Worm (Caenorhabditis elegans) whole organism, young adult: Measurements from ENCODE around the gene F35B3.7.
A peak's percentile ranks its signal among the peaks of the same experiment; 100 is the strongest.

Experiments
- B0019.2 ChIP-seq: fragments of 200-800 bp; sonication (Bioruptor generic); conservative IDR thresholded peaks from 2 replicates; pipeline ENCODE4 v1.3.6; 2022; ENCODE audit warnings: missing genetic modification reagents, missing genetic modification characterization, missing compliant biosample characterization
- F10E7.11 ChIP-seq: sonication (generic microtip); optimal IDR thresholded peaks from 2 replicates; lab custom pipeline; 2017; ENCODE audit warnings: mild to moderate bottlenecking, missing genetic modification characterization, moderate library complexity, missing compliant biosample characterization
- F55B11.4 ChIP-seq: sonication (generic microtip); optimal IDR thresholded peaks from 2 replicates; lab custom pipeline; 2016; ENCODE audit warnings: missing compliant biosample characterization, missing genetic modification characterization, borderline replicate concordance; ENCODE audit not compliant: insufficient read depth
- K11D2.4 ChIP-seq: fragments of 200-800 bp; sonication (Bioruptor generic); IDR thresholded peaks from 2 replicates; pipeline ENCODE4 v1.3.6; 2022; ENCODE audit warnings: missing genetic modification reagents, missing genetic modification characterization, missing compliant biosample characterization
- K12H6.12 ChIP-seq: fragments of 200-800 bp; sonication (Bioruptor generic); optimal IDR thresholded peaks from 2 replicates; lab custom pipeline; 2018; ENCODE audit warnings: mild to moderate bottlenecking, missing genetic modification characterization, missing compliant biosample characterization
- T07F8.4 ChIP-seq: sonication (generic microtip); optimal IDR thresholded peaks from 2 replicates; lab custom pipeline; 2016; ENCODE audit warnings: mild to moderate bottlenecking, missing genetic modification characterization, moderate library complexity, missing compliant biosample characterization
- Y53F4B.3 ChIP-seq: fragments of 200-800 bp; sonication (Bioruptor generic); IDR thresholded peaks from 2 replicates; pipeline ENCODE4 v1.3.6; 2022; ENCODE audit warnings: missing genetic modification reagents, missing genetic modification characterization, missing compliant biosample characterization
- attf-3 ChIP-seq: fragments of 200-800 bp; sonication (Bioruptor generic); conservative IDR thresholded peaks from 2 replicates; pipeline ENCODE4 v1.3.6; 2022; ENCODE audit warnings: missing genetic modification reagents, missing genetic modification characterization, missing compliant biosample characterization
- attf-6 ChIP-seq: fragments of 200-800 bp; sonication (Bioruptor generic); IDR thresholded peaks from 2 replicates; pipeline ENCODE4 v1.3.6; 2022; ENCODE audit warnings: missing genetic modification reagents, missing genetic modification characterization, missing compliant biosample characterization
- bed-2 ChIP-seq: fragments of 200-800 bp; sonication (Bioruptor generic); IDR thresholded peaks from 2 replicates; pipeline ENCODE4 v1.3.6; 2022; ENCODE audit warnings: missing genetic modification reagents, missing genetic modification characterization, missing compliant biosample characterization
- cebp-1 ChIP-seq, 2 experiments: fragments of 200-800 bp in 1 of 2; sonication (Bioruptor generic) in 1 of 2; sonication (generic microtip) in 1 of 2; IDR thresholded peaks in 1 of 2; optimal IDR thresholded peaks in 1 of 2; 2 replicates each; pipeline versions ENCODE4 v1.3.6 to Lab custom; 2017 to 2022; ENCODE audit warnings: missing compliant biosample characterization in 2 of 2, missing genetic modification characterization in 2 of 2, mild to moderate bottlenecking in 1 of 2, missing genetic modification reagents in 1 of 2, moderate library complexity in 1 of 2
- cebp-2 ChIP-seq: fragments of 200-800 bp; sonication (Bioruptor generic); IDR thresholded peaks from 2 replicates; pipeline ENCODE4 v1.3.6; 2022; ENCODE audit warnings: missing genetic modification characterization, missing compliant biosample characterization
- ceh-27 ChIP-seq: fragments of 200-800 bp; sonication (Bioruptor generic); optimal IDR thresholded peaks from 2 replicates; lab custom pipeline; 2018; ENCODE audit warnings: mild to moderate bottlenecking, missing genetic modification characterization, moderate library complexity, missing compliant biosample characterization
- dox-1 ChIP-seq: fragments of 200-800 bp; sonication (Bioruptor generic); IDR thresholded peaks from 2 replicates; pipeline ENCODE4 v1.3.6; 2022; ENCODE audit warnings: missing genetic modification reagents, missing genetic modification characterization, missing compliant biosample characterization
- dpl-1 ChIP-seq: fragments of 150-350 bp; optimal IDR thresholded peaks from 2 replicates; lab custom pipeline; 2014; ENCODE audit warnings: missing biosample characterization, missing genetic modification reagents, missing genetic modification characterization
- egrh-3 ChIP-seq: fragments of 200-800 bp; sonication (Bioruptor generic); IDR thresholded peaks from 2 replicates; pipeline ENCODE4 v1.3.6; 2022; ENCODE audit warnings: missing genetic modification reagents, missing genetic modification characterization, missing compliant biosample characterization
- ekl-4 ChIP-seq: fragments of 200-800 bp; sonication (Bioruptor generic); IDR thresholded peaks from 2 replicates; pipeline ENCODE4 v1.3.6; 2022; ENCODE audit warnings: missing genetic modification reagents, missing genetic modification characterization, missing compliant biosample characterization
- hmg-1.2 ChIP-seq: fragments of 200-800 bp; sonication (Bioruptor generic); IDR thresholded peaks from 2 replicates; pipeline ENCODE4 v1.3.6; 2022; ENCODE audit warnings: missing genetic modification reagents, missing genetic modification characterization, missing compliant biosample characterization
- let-607 ChIP-seq, 2 experiments: fragments of 200-800 bp in 1 of 2; sonication (Bioruptor generic) in 1 of 2; sonication (generic microtip) in 1 of 2; optimal IDR thresholded peaks; 2 replicates each; lab custom pipeline; 2016 to 2018; ENCODE audit warnings: mild to moderate bottlenecking in 2 of 2, missing compliant biosample characterization in 2 of 2, missing genetic modification characterization in 2 of 2, moderate library complexity in 2 of 2, missing genotype in 1 of 2
- lin-26 ChIP-seq: fragments of 200-800 bp; sonication (Bioruptor generic); IDR thresholded peaks from 2 replicates; pipeline ENCODE4 v1.3.6; 2022; ENCODE audit warnings: missing genetic modification reagents, missing genetic modification characterization, missing compliant biosample characterization
- lin-35 ChIP-seq, 3 experiments: fragments of 150-350 bp in 2 of 3; sonication (generic microtip) in 1 of 3; optimal IDR thresholded peaks; 2 replicates each; lab custom pipeline; 2014 to 2018; ENCODE audit warnings: missing biosample characterization in 3 of 3, missing genetic modification characterization in 3 of 3, missing genetic modification reagents in 3 of 3
- lir-1 ChIP-seq: fragments of 200-800 bp; sonication (Bioruptor generic); conservative IDR thresholded peaks from 2 replicates; pipeline ENCODE4 v1.3.6; 2022; ENCODE audit warnings: missing genetic modification reagents, missing genetic modification characterization, missing compliant biosample characterization
- nhr-27 ChIP-seq: fragments of 200-800 bp; sonication (Bioruptor generic); optimal IDR thresholded peaks from 2 replicates; lab custom pipeline; 2018; ENCODE audit warnings: mild to moderate bottlenecking, missing genetic modification characterization, moderate library complexity, missing compliant biosample characterization
- rec-8 ChIP-seq, 2 experiments: sonication (generic microtip); optimal IDR thresholded peaks; 2 replicates each; lab custom pipeline; 2016; ENCODE audit warnings: mild to moderate bottlenecking in 2 of 2, missing genetic modification characterization in 2 of 2, missing genetic modification reagents in 2 of 2, missing genotype in 2 of 2, missing biosample characterization in 1 of 2, missing compliant biosample characterization in 1 of 2, moderate library complexity in 1 of 2
- repo-1 ChIP-seq: sonication (generic microtip); optimal IDR thresholded peaks from 2 replicates; lab custom pipeline; 2017; ENCODE audit warnings: mild to moderate bottlenecking, missing genetic modification characterization, missing compliant biosample characterization
- snpc-1.1 ChIP-seq: sonication (generic microtip); optimal IDR thresholded peaks from 2 replicates; lab custom pipeline; 2017; ENCODE audit warnings: missing genetic modification characterization, mild to moderate bottlenecking, missing compliant biosample characterization, antibody characterized with exemption, moderate library complexity, missing genotype, missing genetic modification reagents; ENCODE audit not compliant: insufficient read depth
- zfh-2 ChIP-seq: fragments of 200-800 bp; sonication (Bioruptor generic); conservative IDR thresholded peaks from 2 replicates; pipeline ENCODE4 v1.3.6; 2022; ENCODE audit warnings: missing genetic modification reagents, missing genetic modification characterization, missing compliant biosample characterization
- ztf-28 ChIP-seq: fragments of 200-800 bp; sonication (Bioruptor generic); IDR thresholded peaks from 2 replicates; pipeline ENCODE4 v1.3.6; 2022; ENCODE audit warnings: missing genetic modification reagents, missing genetic modification characterization, missing compliant biosample characterization

The F35B3.7 gene

DNA sequence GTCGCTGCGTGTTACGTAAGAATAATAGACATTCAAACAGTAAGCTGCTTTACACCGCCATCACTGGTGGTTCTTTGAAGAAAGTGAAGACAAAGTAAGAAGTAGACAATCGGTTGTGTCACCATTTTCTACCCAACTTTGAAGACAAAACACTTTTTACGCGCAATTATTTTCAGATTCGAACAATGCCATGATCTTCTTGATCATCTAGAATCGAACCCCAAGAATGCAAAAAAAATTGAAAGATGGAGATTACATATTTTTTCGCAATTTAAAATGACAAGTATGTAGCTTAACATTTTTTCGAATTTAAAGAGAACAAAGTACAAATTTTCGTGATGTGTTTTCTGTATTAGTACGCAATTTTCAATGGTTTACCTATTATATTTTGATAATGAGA, 22.0 kb downstream of the F35B3.7 start, which contains the start of gene F35B3.4:
F35B3.4 (minus strand) TSS at position 101 of the 400 bp plus-strand sequence.
- TF ChIP-seq ekl-4: no peak
- no peak for TF ChIP-seq repo-1 (tag; lab: Kevin White, UChicago)
- no peak for TF ChIP-seq dox-1 (GFP tag; lab: Robert Waterston, UW)
- TF ChIP-seq let-607 (tag; optimal IDR thresholded peaks at IDR 0.05; lab: Kevin White, UChicago): no peak
- no peak for TF ChIP-seq attf-6 (GFP tag; lab: Robert Waterston, UW)
- no peak for TF ChIP-seq cebp-2 (GFP tag; lab: Robert Waterston, UW)
- TF ChIP-seq ztf-28: no peak
- no peak for TF ChIP-seq T07F8.4 (tag; lab: Kevin White, UChicago)
- TF ChIP-seq F55B11.4 (tag; lab: Kevin White, UChicago): no peak
- no peak for TF ChIP-seq attf-3 (GFP tag; lab: Robert Waterston, UW)
- TF ChIP-seq B0019.2: no peak

DNA sequence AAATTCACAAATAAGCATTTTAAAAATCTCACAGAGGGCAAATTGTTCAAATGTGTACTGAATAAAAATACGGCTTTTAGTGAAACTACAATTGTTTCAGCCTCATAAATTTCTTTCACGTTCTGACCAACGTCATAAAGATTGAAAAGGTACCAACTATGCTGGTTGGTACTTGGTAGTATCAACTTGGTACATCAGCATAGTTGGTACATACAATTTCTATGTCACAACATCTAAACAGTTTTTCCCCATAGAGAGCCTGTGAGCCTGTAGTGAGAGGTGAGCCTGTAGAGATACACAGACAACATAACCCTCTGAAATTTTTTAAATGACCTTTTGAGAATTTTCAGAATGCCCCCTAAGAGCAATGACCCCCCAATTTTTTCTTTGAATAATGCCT, 23.8 kb downstream of the F35B3.7 start:
- TF ChIP-seq bed-2 (no peak), rec-8 (tag; optimal IDR thresholded peaks at IDR 0.05; lab: Kevin White, UChicago) (no peak), lir-1 (no peak), attf-3 (GFP tag; lab: Robert Waterston, UW) (no peak), hmg-1.2 (GFP tag; lab: Robert Waterston, UW) (no peak), dpl-1 (no peak), lin-35 (GFP tag; optimal IDR thresholded peaks at IDR 0.05; lab: Kevin White, UChicago) (no peak), lin-26 (GFP tag; lab: Robert Waterston, UW) (no peak), nhr-27 (tag; lab: Kevin White, UChicago) (no peak)

DNA sequence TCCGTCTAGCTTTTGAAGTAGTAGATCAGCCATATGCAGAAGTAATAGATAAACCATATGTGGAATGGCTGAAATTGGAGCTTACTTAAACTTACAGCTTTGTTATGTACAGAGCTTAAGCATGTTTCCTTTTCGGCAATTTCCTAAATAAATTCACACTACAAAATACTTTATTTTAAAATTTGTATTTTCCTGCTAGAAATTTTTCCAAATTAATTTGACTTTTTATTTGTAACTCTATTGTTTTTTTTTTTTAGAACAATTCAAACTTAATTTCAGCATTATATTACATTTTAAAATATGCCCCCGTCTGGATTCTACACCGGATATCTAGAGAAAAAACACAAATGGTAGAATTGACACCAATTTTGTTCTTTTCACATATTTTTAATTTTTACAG, 29.7 kb downstream of the F35B3.7 start, which contains the start of gene F35B3.3:
F35B3.3 (plus strand) TSS at position 301 of the 400 bp plus-strand sequence.
- TF ChIP-seq F10E7.11 (tag; lab: Kevin White, UChicago): no peak

DNA sequence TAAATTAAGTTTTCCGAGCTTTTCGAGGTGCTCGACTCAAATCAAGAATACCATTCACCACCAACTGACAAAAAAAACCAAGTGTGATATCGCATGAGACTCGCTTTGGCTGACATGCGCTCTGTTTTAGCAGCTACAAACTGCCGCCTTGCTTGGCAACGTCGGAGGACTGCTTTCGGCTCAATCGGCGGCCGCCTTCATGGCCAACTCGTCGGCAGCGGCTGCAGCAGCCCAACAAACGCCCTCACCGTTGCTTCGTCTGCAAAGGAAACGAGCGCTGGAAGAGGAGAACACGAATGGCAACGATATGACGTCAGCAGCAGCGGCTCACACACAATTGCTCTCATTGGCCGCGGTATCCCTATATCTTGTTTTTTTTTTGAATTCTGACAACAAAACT, 36.0 kb downstream of the F35B3.7 start:
- TF ChIP-seq zfh-2 (GFP tag; lab: Robert Waterston, UW) (peak; percentile 94), egrh-3 (GFP tag; lab: Robert Waterston, UW) (peak; percentile 75), Y53F4B.3 (GFP tag; lab: Robert Waterston, UW) (no peak)

DNA sequence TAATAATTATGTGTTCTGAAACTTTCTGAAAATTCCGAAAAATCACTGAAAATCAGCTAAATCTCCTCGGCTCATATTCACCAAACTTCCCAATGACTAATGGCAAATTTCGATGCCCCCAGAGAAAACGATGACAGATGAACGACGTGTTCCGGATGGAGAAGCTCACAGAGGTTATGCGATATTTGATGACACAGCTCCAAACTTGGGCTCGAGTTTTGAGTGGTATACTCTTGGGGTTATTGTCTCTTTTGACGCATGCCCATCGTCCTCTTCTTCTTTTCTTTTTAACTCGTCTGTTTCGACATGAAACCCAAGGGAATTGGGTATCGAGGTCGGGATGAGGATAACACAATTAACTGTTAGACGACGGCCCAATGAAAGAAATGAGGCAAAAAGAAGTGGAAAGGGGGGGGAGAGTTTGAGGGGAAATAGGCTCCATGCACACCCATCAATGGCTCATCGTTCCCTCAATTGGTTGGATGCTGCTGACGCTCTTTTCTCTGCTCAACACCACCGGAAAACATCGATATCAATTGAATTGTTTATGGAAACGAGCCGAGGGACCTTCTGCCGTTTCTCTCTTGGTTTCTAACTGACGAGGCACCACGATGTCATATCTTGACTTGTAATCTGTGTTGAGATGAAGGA, 39.3 kb downstream of the F35B3.7 start:
- TF ChIP-seq zfh-2 (GFP tag; lab: Robert Waterston, UW) (peak; percentile 38; the same call in 1 of the 2 replicates), ceh-27 (GFP tag; lab: Kevin White, UChicago) (no peak), K12H6.12 (tag; lab: Kevin White, UChicago) (peak; percentile 7)

DNA sequence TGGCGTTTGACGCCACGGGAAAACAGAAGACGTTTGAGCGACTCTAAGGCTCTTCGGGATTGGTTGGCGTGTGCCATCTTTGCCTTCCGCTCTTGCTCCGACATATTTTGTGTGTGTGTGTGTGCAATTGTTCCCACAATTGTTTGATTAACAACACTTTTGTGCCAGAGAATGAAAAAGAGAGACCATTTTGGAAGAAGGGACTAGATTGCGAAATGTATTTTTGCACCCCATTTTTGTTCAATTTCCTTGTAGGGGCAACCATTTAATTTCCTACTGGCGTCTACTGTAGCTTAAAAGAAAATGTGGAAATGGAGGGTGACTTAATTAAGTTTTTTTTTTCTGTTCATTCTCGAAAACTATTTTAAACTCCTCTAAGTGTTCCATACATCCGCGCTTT, 40.7 kb downstream of the F35B3.7 start:
- TF ChIP-seq cebp-1 (GFP tag; IDR thresholded peaks at IDR 0.05; lab: Robert Waterston, UW): no peak
- TF ChIP-seq cebp-1 (tag; optimal IDR thresholded peaks at IDR 0.05; lab: Kevin White, UChicago): peak; percentile 80
- TF ChIP-seq snpc-1.1: no peak
- TF ChIP-seq K11D2.4 (GFP tag; lab: Robert Waterston, UW): no peak
